Fruit fly (Drosophila melanogaster): ENCODE results near the gene PVRAP.

dm6 chr3L:5968695-5969094, 28.3 kb upstream of the PVRAP start:
- TF ChIP-seq CG15710 (tag; optimal IDR thresholded peaks at IDR 0.05): no peak
- no peak for TF ChIP-seq Ets98B (GFP tag; IDR thresholded peaks at IDR 0.05)
- no peak for TF ChIP-seq CG34367 (tag; optimal IDR thresholded peaks at IDR 0.05)
